Worm (Caenorhabditis elegans): Measurements from ENCODE around the gene ugt-18.
"Not testable (repeated sequence)": the region's sequence is repeated elsewhere in the genome, so short reads cannot be mapped to it uniquely, and the experiment has no call there.

ugt-18 gene

ce11 chrV:12859144-12859543 is 39.1 kb downstream of the ugt-18 start, which contains the start of gene anp-1:
Gene anp-1, plus strand, starts transcription at chrV:12859444.
- TF ChIP-seq unc-39 (tag; optimal IDR thresholded peaks at IDR 0.05): no peak
- no peak for TF ChIP-seq snpc-4 (tag; optimal IDR thresholded peaks at IDR 0.05)
- no peak for TF ChIP-seq zip-8 (tag; optimal IDR thresholded peaks at IDR 0.05)
- no peak for TF ChIP-seq lin-32 (GFP tag; optimal IDR thresholded peaks at IDR 0.05)
- TF ChIP-seq sptf-1 (tag; optimal IDR thresholded peaks at IDR 0.05): no peak
- no peak for TF ChIP-seq sem-2 (GFP tag; optimal IDR thresholded peaks at IDR 0.05)
- no peak for TF ChIP-seq mab-5 (tag; optimal IDR thresholded peaks at IDR 0.05)
- no peak for TF ChIP-seq unc-120 (tag; optimal IDR thresholded peaks at IDR 0.05; ENCODE audit: poor library complexity, severe bottlenecking)
- no peak for TF ChIP-seq blmp-1 (tag; optimal IDR thresholded peaks at IDR 0.05)
- no peak for TF ChIP-seq hlh-1 (tag; optimal IDR thresholded peaks at IDR 0.05)
- no peak for TF ChIP-seq bed-3 (GFP tag; optimal IDR thresholded peaks at IDR 0.05)
- TF ChIP-seq mls-2 (tag; optimal IDR thresholded peaks at IDR 0.05): no peak

- TF ChIP-seq blmp-1 (tag; optimal IDR thresholded peaks at IDR 0.05); ham-2 (GFP tag; optimal IDR thresholded peaks at IDR 0.05); snpc-4 (tag; optimal IDR thresholded peaks at IDR 0.05): not testable (repeated sequence)
These were observed 45.6 kb downstream of the ugt-18 start, which contains the start of gene T07F10.5 for ce11 chrV:12865615-12866014. Gene T07F10.5, plus strand, starts transcription at chrV:12865915.

ce11 chrV:12867997-12868396 is 47.9 kb downstream of the ugt-18 start, which contains the start of gene nspg-1:
Gene nspg-1, minus strand, starts transcription at chrV:12868097.
- no peak for TF ChIP-seq blmp-1 (tag; optimal IDR thresholded peaks at IDR 0.05)
- no peak for TF ChIP-seq nhr-12 (tag; optimal IDR thresholded peaks at IDR 0.05)
- no peak for TF ChIP-seq nhr-76 (tag; optimal IDR thresholded peaks at IDR 0.05)
- no peak for TF ChIP-seq unc-62 (GFP tag; optimal IDR thresholded peaks at IDR 0.05)
- TF ChIP-seq zip-8 (tag; optimal IDR thresholded peaks at IDR 0.05): no peak
- TF ChIP-seq pha-4 (tag; optimal IDR thresholded peaks at IDR 0.05): no peak
- no peak for TF ChIP-seq bed-3 (GFP tag; optimal IDR thresholded peaks at IDR 0.05)
- no peak for TF ChIP-seq tbx-8 (GFP tag; optimal IDR thresholded peaks at IDR 0.05)
- no peak for TF ChIP-seq mls-2 (tag; optimal IDR thresholded peaks at IDR 0.05)
- no peak for TF ChIP-seq mep-1 (tag; optimal IDR thresholded peaks at IDR 0.05)
- TF ChIP-seq drap-1 (GFP tag; optimal IDR thresholded peaks at IDR 0.05): no peak
- no peak for TF ChIP-seq ztf-11 (tag; optimal IDR thresholded peaks at IDR 0.05)
- no peak for TF ChIP-seq ces-1 (GFP tag; optimal IDR thresholded peaks at IDR 0.05)
- no peak for TF ChIP-seq lsy-2 (tag; optimal IDR thresholded peaks at IDR 0.05)
- no peak for TF ChIP-seq nhr-28 (tag; optimal IDR thresholded peaks at IDR 0.05)
- TF ChIP-seq nhr-237 (tag; optimal IDR thresholded peaks at IDR 0.05): no peak
- TF ChIP-seq snpc-4 (tag; optimal IDR thresholded peaks at IDR 0.05): no peak
- no peak for TF ChIP-seq unc-39 (tag; optimal IDR thresholded peaks at IDR 0.05)
- no peak for TF ChIP-seq M03D4.4 (tag; optimal IDR thresholded peaks at IDR 0.05)

- TF ChIP-seq nhr-76 (tag; optimal IDR thresholded peaks at IDR 0.05): no peak
- TF ChIP-seq elt-3 (tag; optimal IDR thresholded peaks at IDR 0.05): no peak
- TF ChIP-seq unc-62 (GFP tag; optimal IDR thresholded peaks at IDR 0.05): no peak
- no peak for TF ChIP-seq ceh-43 (GFP tag; optimal IDR thresholded peaks at IDR 0.05)
- TF ChIP-seq ceh-39 (tag; optimal IDR thresholded peaks at IDR 0.05): peak; percentile 11
- TF ChIP-seq drap-1 (GFP tag; optimal IDR thresholded peaks at IDR 0.05): peak; percentile 47
- TF ChIP-seq unc-39 (tag; optimal IDR thresholded peaks at IDR 0.05): no peak
- TF ChIP-seq hlh-1 (tag; optimal IDR thresholded peaks at IDR 0.05): peak; percentile 35
- peak; percentile 67 for TF ChIP-seq mep-1 (tag; optimal IDR thresholded peaks at IDR 0.05)
- TF ChIP-seq bed-3 (GFP tag; optimal IDR thresholded peaks at IDR 0.05): peak; percentile 4
- TF ChIP-seq ztf-11 (tag; optimal IDR thresholded peaks at IDR 0.05): no peak
- TF ChIP-seq nhr-2 (tag; optimal IDR thresholded peaks at IDR 0.05): no peak
- TF ChIP-seq lin-32 (GFP tag; optimal IDR thresholded peaks at IDR 0.05): peak; percentile 56
- no peak for TF ChIP-seq ceh-83 (GFP tag; optimal IDR thresholded peaks at IDR 0.05)
- no peak for TF ChIP-seq zip-8 (tag; optimal IDR thresholded peaks at IDR 0.05)
- peak; percentile 0 for TF ChIP-seq nhr-237 (tag; optimal IDR thresholded peaks at IDR 0.05)
- peak; percentile 59 for TF ChIP-seq lsy-2 (tag; optimal IDR thresholded peaks at IDR 0.05)
- TF ChIP-seq mab-5 (tag; optimal IDR thresholded peaks at IDR 0.05): no peak
- TF ChIP-seq ham-2 (GFP tag; optimal IDR thresholded peaks at IDR 0.05): no peak
- TF ChIP-seq ces-1 (GFP tag; optimal IDR thresholded peaks at IDR 0.05): peak; percentile 46
- TF ChIP-seq M03D4.4 (tag; optimal IDR thresholded peaks at IDR 0.05): no peak
- peak; percentile 81 for TF ChIP-seq sptf-1 (tag; optimal IDR thresholded peaks at IDR 0.05)
These were observed 49.9 kb downstream of the ugt-18 start, which contains the start of gene T07F10.3 for ce11 chrV:12869948-12870347. Gene T07F10.3, minus strand, starts transcription at chrV:12870045.

ce11 chrV:12870740-12871139 is 50.7 kb downstream of the ugt-18 start:
- no peak for TF ChIP-seq hlh-1 (tag; optimal IDR thresholded peaks at IDR 0.05)
- no peak for TF ChIP-seq unc-62 (GFP tag; optimal IDR thresholded peaks at IDR 0.05)
- no peak for TF ChIP-seq zip-8 (tag; optimal IDR thresholded peaks at IDR 0.05)
- TF ChIP-seq tbx-8 (GFP tag; optimal IDR thresholded peaks at IDR 0.05): no peak
- no peak for TF ChIP-seq unc-120 (tag; optimal IDR thresholded peaks at IDR 0.05; ENCODE audit: poor library complexity, severe bottlenecking)
- no peak for TF ChIP-seq nhr-28 (tag; optimal IDR thresholded peaks at IDR 0.05)
- TF ChIP-seq mep-1 (tag; optimal IDR thresholded peaks at IDR 0.05): no peak
- TF ChIP-seq cnd-1 (tag; optimal IDR thresholded peaks at IDR 0.05): no peak
- no peak for TF ChIP-seq mab-5 (tag; optimal IDR thresholded peaks at IDR 0.05)
- no peak for TF ChIP-seq ham-2 (GFP tag; optimal IDR thresholded peaks at IDR 0.05)
- no peak for TF ChIP-seq drap-1 (GFP tag; optimal IDR thresholded peaks at IDR 0.05)
- no peak for TF ChIP-seq nhr-76 (tag; optimal IDR thresholded peaks at IDR 0.05)
- TF ChIP-seq ztf-11 (tag; optimal IDR thresholded peaks at IDR 0.05): no peak
- TF ChIP-seq ceh-39 (tag; optimal IDR thresholded peaks at IDR 0.05): no peak
- TF ChIP-seq snpc-4 (tag; optimal IDR thresholded peaks at IDR 0.05): no peak
